Fruit fly (Drosophila melanogaster) whole organism: Measurements from ENCODE around the gene CG6966.

Source experiments
- CG8478 ChIP-seq: fragments of >200 bp; optimal IDR thresholded peaks from 2 replicates; lab custom pipeline; 2018; ENCODE audit warnings: inconsistent platforms
- EcR ChIP-seq, 2 experiments: fragments of >200 bp; optimal IDR thresholded peaks; 2 replicates each; lab custom pipeline; 2017; ENCODE audit warnings: missing biosample characterization in 2 of 2, missing genetic modification characterization in 2 of 2, missing genetic modification reagents in 2 of 2
- pan ChIP-seq: fragments of >200 bp; optimal IDR thresholded peaks from 2 replicates; lab custom pipeline; 2017
- psq ChIP-seq: fragments of >200 bp; optimal IDR thresholded peaks from 2 replicates; lab custom pipeline; 2017
- usp ChIP-seq: fragments of >200 bp; optimal IDR thresholded peaks from 2 replicates; lab custom pipeline; 2017; ENCODE audit warnings: missing biosample characterization, missing genetic modification characterization, mixed read lengths

DNA sequence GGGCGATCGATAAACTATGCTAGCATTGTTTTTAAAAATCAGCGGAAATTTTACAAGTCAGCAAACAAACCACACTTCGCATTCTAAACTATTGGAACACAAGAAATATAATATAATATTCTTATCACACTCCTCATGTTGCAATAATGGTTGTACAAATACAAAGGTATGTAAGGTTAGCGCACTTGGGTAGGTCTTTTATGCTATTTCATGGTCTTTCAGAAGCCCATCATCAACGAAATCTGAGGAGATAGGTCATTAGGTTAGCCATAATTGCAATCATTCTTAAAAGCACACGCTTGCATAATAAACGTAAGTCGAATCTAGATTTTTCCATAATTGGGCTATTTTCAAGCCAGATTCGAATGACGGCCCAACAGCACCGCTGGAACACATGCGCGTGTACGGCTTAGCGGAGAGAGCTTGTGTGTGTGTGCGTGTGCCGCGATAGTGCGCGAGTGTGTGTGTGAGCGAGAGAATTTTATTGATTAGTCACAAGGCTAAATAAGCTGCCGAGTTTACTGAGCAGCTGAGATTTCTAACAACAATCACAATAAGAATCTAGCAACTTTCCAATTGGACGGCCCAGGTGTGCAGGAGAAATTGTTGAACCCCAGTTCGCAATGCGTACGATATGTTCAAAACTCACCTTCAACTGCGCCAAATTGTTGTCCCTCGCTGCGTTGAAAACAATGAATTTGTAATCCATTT is 1.1 kb downstream of the CG6966 start:
- TF ChIP-seq psq (lab: Kevin White, UChicago) (no peak), usp (no peak), EcR (GFP tag; optimal IDR thresholded peaks at IDR 0.05; lab: Kevin White, UChicago) (no peak), CG8478 (lab: Kevin White, UChicago) (no peak), pan (lab: Kevin White, UChicago) (no peak)
